Fruit fly (Drosophila melanogaster): ENCODE results near the gene Nhe1.
A peak's percentile ranks its signal among the peaks of the same experiment; 100 is the strongest.

Gene Nhe1

DNA sequence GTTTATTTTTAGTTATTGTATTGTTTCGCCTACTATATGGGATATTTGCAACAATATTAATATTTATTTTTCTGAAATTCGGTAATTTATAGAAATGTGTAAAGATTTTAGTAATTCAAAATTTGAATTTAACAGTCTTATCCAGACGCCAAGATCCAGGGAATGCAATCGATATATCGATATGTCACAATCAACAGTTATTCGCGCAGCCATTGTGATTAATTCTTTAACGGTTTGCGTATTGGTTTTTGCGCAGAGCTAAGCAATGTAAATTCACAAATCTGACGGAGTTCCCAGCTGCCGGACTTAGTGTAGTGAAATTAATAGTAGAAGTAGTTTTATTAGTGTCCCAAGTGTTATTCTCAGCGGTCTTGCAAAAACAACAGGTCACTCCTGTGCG, 7.9 kb upstream of the Nhe1 start, which contains the start of gene ND-15 (continued):
- TF ChIP-seq Eip74EF (GFP tag; optimal IDR thresholded peaks at IDR 0.05) = no peak
- peak; percentile 60 for TF ChIP-seq Dp (GFP tag; optimal IDR thresholded peaks at IDR 0.05)
- TF ChIP-seq CG42726 (GFP tag; IDR thresholded peaks at IDR 0.05; ENCODE audit: partially characterized antibody) = peak; percentile 76; the same call in 1 of the 2 replicates
- TF ChIP-seq Mes4 (GFP tag; optimal IDR thresholded peaks at IDR 0.05) = no peak
- TF ChIP-seq exex (tag; optimal IDR thresholded peaks at IDR 0.05) = peak; percentile 25
- peak; percentile 83 for TF ChIP-seq Opbp (GFP tag; IDR thresholded peaks at IDR 0.05; ENCODE audit: partially characterized antibody)
- TF ChIP-seq Scr (GFP tag; IDR thresholded peaks at IDR 0.05; ENCODE audit: partially characterized antibody) = peak; percentile 80
- no peak for TF ChIP-seq CG8281 (tag; optimal IDR thresholded peaks at IDR 0.05)
- TF ChIP-seq CG16813 (GFP tag; IDR thresholded peaks at IDR 0.05; ENCODE audit: partially characterized antibody) = peak; percentile 82
- no peak for TF ChIP-seq CG3407 (GFP tag; optimal IDR thresholded peaks at IDR 0.05)
- peak; percentile 44 for TF ChIP-seq HmgZ (tag; optimal IDR thresholded peaks at IDR 0.05)
- peak; percentile 32 for TF ChIP-seq gfzf (GFP tag; optimal IDR thresholded peaks at IDR 0.05)
- peak; percentile 17; the same call in 1 of the 2 replicates for TF ChIP-seq Rfx (GFP tag; IDR thresholded peaks at IDR 0.05)
- peak; percentile 77 for TF ChIP-seq HLH4C (GFP tag; IDR thresholded peaks at IDR 0.05; ENCODE audit: partially characterized antibody)
- TF ChIP-seq CG17186 (GFP tag; optimal IDR thresholded peaks at IDR 0.05) = peak; percentile 58
- peak; percentile 66 for TF ChIP-seq vnd (GFP tag; IDR thresholded peaks at IDR 0.05; ENCODE audit: partially characterized antibody)
- TF ChIP-seq Bgb (GFP tag; IDR thresholded peaks at IDR 0.05; ENCODE audit: partially characterized antibody) = peak; percentile 90
- TF ChIP-seq tna (GFP tag; IDR thresholded peaks at IDR 0.05; ENCODE audit: partially characterized antibody) = peak; percentile 70
- no peak for TF ChIP-seq CG3065 (GFP tag; optimal IDR thresholded peaks at IDR 0.05)
- peak; percentile 73; the same call in 2 of the 3 replicates for TF ChIP-seq knrl (GFP tag; IDR thresholded peaks at IDR 0.05; ENCODE audit: partially characterized antibody)
- peak; percentile 54; the same call in 2 of the 3 replicates for TF ChIP-seq Doc3 (GFP tag; IDR thresholded peaks at IDR 0.05; ENCODE audit: partially characterized antibody)
- peak; percentile 43 for TF ChIP-seq CTCF (GFP tag; optimal IDR thresholded peaks at IDR 0.05)
- peak; percentile 29 for TF ChIP-seq trem (tag; optimal IDR thresholded peaks at IDR 0.05)
- TF ChIP-seq sens (GFP tag) = peak; percentile 71
- no peak for TF ChIP-seq HmgD (GFP tag; optimal IDR thresholded peaks at IDR 0.05)
- peak; percentile 84; the same call in 2 of the 4 replicates for TF ChIP-seq chinmo (GFP tag; IDR thresholded peaks at IDR 0.05; ENCODE audit: partially characterized antibody)
- peak; percentile 72 for TF ChIP-seq pzg (GFP tag; optimal IDR thresholded peaks at IDR 0.05)
- TF ChIP-seq unpg (GFP tag; optimal IDR thresholded peaks at IDR 0.05) = no peak
- no peak for TF ChIP-seq CG14965 (GFP tag; optimal IDR thresholded peaks at IDR 0.05; ENCODE audit: borderline replicate concordance)
- TF ChIP-seq cwo (GFP tag; optimal IDR thresholded peaks at IDR 0.05) = no peak
- TF ChIP-seq tio (GFP tag; optimal IDR thresholded peaks at IDR 0.05) = no peak
- peak; percentile 19 for TF ChIP-seq CG7928 (GFP tag; optimal IDR thresholded peaks at IDR 0.05)
- peak; percentile 98 for TF ChIP-seq Myb (GFP tag; optimal IDR thresholded peaks at IDR 0.05)
- TF ChIP-seq Ets97D (GFP tag; optimal IDR thresholded peaks at IDR 0.05) = peak; percentile 20
- peak; percentile 74 for TF ChIP-seq CG12769 (tag; optimal IDR thresholded peaks at IDR 0.05)
- TF ChIP-seq CG34224 (GFP tag; IDR thresholded peaks at IDR 0.05; ENCODE audit: partially characterized antibody) = peak; percentile 76
- peak; percentile 54 for TF ChIP-seq sd (tag; optimal IDR thresholded peaks at IDR 0.05)
- TF ChIP-seq Dll (GFP tag; IDR thresholded peaks at IDR 0.05; ENCODE audit: partially characterized antibody) = peak; percentile 79
- peak; percentile 89; the same call in 1 of the 2 replicates for TF ChIP-seq amos (GFP tag; IDR thresholded peaks at IDR 0.05; ENCODE audit: partially characterized antibody)
- no peak for TF ChIP-seq CG1792 (GFP tag; optimal IDR thresholded peaks at IDR 0.05)
- TF ChIP-seq CG3995 (GFP tag; optimal IDR thresholded peaks at IDR 0.05) = peak; percentile 91
- TF ChIP-seq CG15514 (GFP tag; optimal IDR thresholded peaks at IDR 0.05) = peak; percentile 86
- no peak for TF ChIP-seq CG13296 (GFP tag; optimal IDR thresholded peaks at IDR 0.05)
- peak; percentile 65 for TF ChIP-seq ewg (GFP tag; optimal IDR thresholded peaks at IDR 0.05)
- peak; percentile 55 for TF ChIP-seq CG14860 (GFP tag; IDR thresholded peaks at IDR 0.05; ENCODE audit: partially characterized antibody)
- no peak for TF ChIP-seq CG12299 (tag; optimal IDR thresholded peaks at IDR 0.05)

All from whole organism, embryonic.